Worm (Caenorhabditis elegans) whole organism, late embryonic: Measurements from ENCODE around the gene lin-31.

Source experiments
- C38D4.7 ChIP-seq: fragments of 200-800 bp; sonication (Bioruptor generic); optimal IDR thresholded peaks from 2 replicates; lab custom pipeline; 2018; ENCODE audit warnings: mild to moderate bottlenecking, missing genetic modification characterization, moderate library complexity, missing compliant biosample characterization
- F13H6.1 ChIP-seq: sonication (generic microtip); optimal IDR thresholded peaks from 2 replicates; lab custom pipeline; 2016; ENCODE audit warnings: missing genetic modification characterization, missing compliant biosample characterization
- K09A11.1 ChIP-seq: sonication (generic microtip); optimal IDR thresholded peaks from 2 replicates; lab custom pipeline; 2017; ENCODE audit warnings: antibody characterized with exemption, mild to moderate bottlenecking, missing genetic modification characterization, missing compliant biosample characterization; ENCODE audit not compliant: insufficient read depth
- Y22D7AL.16 ChIP-seq: sonication (generic microtip); optimal IDR thresholded peaks from 2 replicates; lab custom pipeline; 2016; ENCODE audit warnings: missing genetic modification characterization, missing compliant biosample characterization
- ahr-1 ChIP-seq: sonication (generic microtip); optimal IDR thresholded peaks from 2 replicates; lab custom pipeline; 2016; ENCODE audit warnings: missing genetic modification characterization, missing compliant biosample characterization
- ama-1 ChIP-seq: fragments of 150-350 bp; optimal IDR thresholded peaks from 2 replicates; lab custom pipeline; 2014
- ceh-18 ChIP-seq: sonication (generic microtip); optimal IDR thresholded peaks from 2 replicates; lab custom pipeline; 2016; ENCODE audit warnings: missing genetic modification characterization, missing compliant biosample characterization
- ceh-2 ChIP-seq: sonication (generic microtip); optimal IDR thresholded peaks from 2 replicates; lab custom pipeline; 2016; ENCODE audit warnings: missing genotype, missing genetic modification characterization, missing compliant biosample characterization
- ceh-22 ChIP-seq: sonication (generic microtip); optimal IDR thresholded peaks from 2 replicates; lab custom pipeline; 2017; ENCODE audit warnings: missing biosample characterization, missing genetic modification characterization
- ceh-24 ChIP-seq: sonication (generic microtip); optimal IDR thresholded peaks from 2 replicates; lab custom pipeline; 2016; ENCODE audit warnings: mild to moderate bottlenecking, missing genetic modification characterization, missing compliant biosample characterization
- ceh-30 ChIP-seq: fragments of 150-350 bp; optimal IDR thresholded peaks from 2 replicates; lab custom pipeline; 2014; ENCODE audit warnings: missing biosample characterization, missing genetic modification characterization
- ceh-31 ChIP-seq: sonication (generic microtip); optimal IDR thresholded peaks from 2 replicates; lab custom pipeline; 2016; ENCODE audit warnings: missing genetic modification characterization, missing compliant biosample characterization
- ceh-34 ChIP-seq: sonication (generic microtip); optimal IDR thresholded peaks from 2 replicates; lab custom pipeline; 2016; ENCODE audit warnings: mild to moderate bottlenecking, missing genetic modification characterization, missing compliant biosample characterization
- ceh-48 ChIP-seq: sonication (generic microtip); optimal IDR thresholded peaks from 2 replicates; lab custom pipeline; 2016; ENCODE audit warnings: missing genetic modification characterization, inconsistent platforms, missing compliant biosample characterization
- ceh-6 ChIP-seq: fragments of 200-800 bp; sonication (Bioruptor generic); optimal IDR thresholded peaks from 2 replicates; lab custom pipeline; 2018; ENCODE audit warnings: mild to moderate bottlenecking, missing genetic modification characterization, missing compliant biosample characterization
- che-1 ChIP-seq: sonication (generic microtip); optimal IDR thresholded peaks from 2 replicates; lab custom pipeline; 2016; ENCODE audit warnings: mild to moderate bottlenecking, missing genetic modification characterization, missing compliant biosample characterization
- elt-2 ChIP-seq: sonication (generic microtip); optimal IDR thresholded peaks from 2 replicates; lab custom pipeline; 2016; ENCODE audit warnings: missing genetic modification reagents, missing genetic modification characterization, missing compliant biosample characterization
- ets-4 ChIP-seq: sonication (generic microtip); optimal IDR thresholded peaks from 2 replicates; lab custom pipeline; 2016; ENCODE audit warnings: missing genetic modification characterization, missing compliant biosample characterization
- eyg-1 ChIP-seq: sonication (generic microtip); optimal IDR thresholded peaks from 2 replicates; lab custom pipeline; 2016; ENCODE audit warnings: missing genotype, missing genetic modification characterization, missing compliant biosample characterization
- fkh-10 ChIP-seq: fragments of 150-350 bp; optimal IDR thresholded peaks from 2 replicates; lab custom pipeline; 2014; ENCODE audit warnings: missing biosample characterization, missing genetic modification reagents, missing genetic modification characterization
- fkh-6 ChIP-seq: sonication (generic microtip); optimal IDR thresholded peaks from 2 replicates; lab custom pipeline; 2016; ENCODE audit warnings: missing genetic modification characterization, missing compliant biosample characterization
- gmeb-2 ChIP-seq: sonication (generic microtip); optimal IDR thresholded peaks from 2 replicates; lab custom pipeline; 2016; ENCODE audit warnings: missing genetic modification characterization, inconsistent platforms, missing compliant biosample characterization
- hlh-30 ChIP-seq: sonication (generic microtip); optimal IDR thresholded peaks from 2 replicates; lab custom pipeline; 2017; ENCODE audit warnings: antibody characterized with exemption, missing genetic modification characterization, missing compliant biosample characterization; ENCODE audit not compliant: insufficient read depth
- hlh-8 ChIP-seq: sonication (generic microtip); optimal IDR thresholded peaks from 2 replicates; lab custom pipeline; 2016; ENCODE audit warnings: missing genotype, missing genetic modification characterization, missing compliant biosample characterization
- lin-11 ChIP-seq: fragments of 200-800 bp; sonication (Bioruptor generic); optimal IDR thresholded peaks from 2 replicates; lab custom pipeline; 2018; ENCODE audit warnings: mild to moderate bottlenecking, missing genetic modification characterization, missing compliant biosample characterization
- mec-3 ChIP-seq: sonication (generic microtip); optimal IDR thresholded peaks from 2 replicates; lab custom pipeline; 2016; ENCODE audit warnings: borderline replicate concordance, missing genetic modification characterization, missing compliant biosample characterization
- nfya-1 ChIP-seq: sonication (generic microtip); optimal IDR thresholded peaks from 2 replicates; lab custom pipeline; 2017; ENCODE audit warnings: missing genetic modification characterization, mild to moderate bottlenecking, missing compliant biosample characterization, antibody characterized with exemption, moderate library complexity
- nhr-232 ChIP-seq: sonication (generic microtip); optimal IDR thresholded peaks from 2 replicates; lab custom pipeline; 2016; ENCODE audit warnings: missing genetic modification characterization, missing compliant biosample characterization
- npax-4 ChIP-seq: sonication (generic microtip); optimal IDR thresholded peaks from 2 replicates; lab custom pipeline; 2016; ENCODE audit warnings: missing genetic modification characterization, missing compliant biosample characterization
- pha-4 ChIP-seq: fragments of 150-350 bp; optimal IDR thresholded peaks from 2 replicates; lab custom pipeline; 2018; ENCODE audit warnings: missing biosample characterization, missing genetic modification reagents, missing genetic modification characterization
- pros-1 ChIP-seq: fragments of 150-350 bp; optimal IDR thresholded peaks from 2 replicates; lab custom pipeline; 2014; ENCODE audit warnings: missing biosample characterization, missing genetic modification reagents, missing genetic modification characterization
- sdc-2 ChIP-seq: sonication (generic microtip); optimal IDR thresholded peaks from 2 replicates; lab custom pipeline; 2016; ENCODE audit warnings: missing genotype, missing genetic modification characterization, missing compliant biosample characterization
- sox-4 ChIP-seq: sonication (generic microtip); optimal IDR thresholded peaks from 2 replicates; lab custom pipeline; 2017; ENCODE audit warnings: mild to moderate bottlenecking, missing genetic modification characterization, inconsistent platforms, missing compliant biosample characterization
- syd-9 ChIP-seq: sonication (generic microtip); optimal IDR thresholded peaks from 2 replicates; lab custom pipeline; 2016; ENCODE audit warnings: mild to moderate bottlenecking, missing genetic modification characterization, moderate library complexity, missing compliant biosample characterization
- tbx-7 ChIP-seq: sonication (generic microtip); optimal IDR thresholded peaks from 2 replicates; lab custom pipeline; 2016; ENCODE audit warnings: missing genotype, missing genetic modification characterization, missing compliant biosample characterization
- unc-3 ChIP-seq, 2 experiments: fragments of 200-800 bp in 1 of 2; sonication (Bioruptor generic) in 1 of 2; sonication (generic microtip) in 1 of 2; conservative IDR thresholded peaks in 1 of 2; optimal IDR thresholded peaks in 1 of 2; 2 replicates each; pipeline versions ENCODE4 v1.3.6 to Lab custom; 2016 to 2022; ENCODE audit warnings: missing compliant biosample characterization in 2 of 2, missing genetic modification characterization in 2 of 2, missing genetic modification reagents in 1 of 2
- unc-86 ChIP-seq: sonication (generic microtip); optimal IDR thresholded peaks from 2 replicates; lab custom pipeline; 2016; ENCODE audit warnings: missing genetic modification characterization, missing compliant biosample characterization
- zip-5 ChIP-seq: sonication (generic microtip); optimal IDR thresholded peaks from 2 replicates; lab custom pipeline; 2016; ENCODE audit warnings: missing genetic modification characterization, missing compliant biosample characterization
- ztf-16 ChIP-seq: sonication (generic microtip); optimal IDR thresholded peaks from 2 replicates; lab custom pipeline; 2017; ENCODE audit warnings: missing genetic modification characterization, missing compliant biosample characterization

lin-31 gene

DNA sequence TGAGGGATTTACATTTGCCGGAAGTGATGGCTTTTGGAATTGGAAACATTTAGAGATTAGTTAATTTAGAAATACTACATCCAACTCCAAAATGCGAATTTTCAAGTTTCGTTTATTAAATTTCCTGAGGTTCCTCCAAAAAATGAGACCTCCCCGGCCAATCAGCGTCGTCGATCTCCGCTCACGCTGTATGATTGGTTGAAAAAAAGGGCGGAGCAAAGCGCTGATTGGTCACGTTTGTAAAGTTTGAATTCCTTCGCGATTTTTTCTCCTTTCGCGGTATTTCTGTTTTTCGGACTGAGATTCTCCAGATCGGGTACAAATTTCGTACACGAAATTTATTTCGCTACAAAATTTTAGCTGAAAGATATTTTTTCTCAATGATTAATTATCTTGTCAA, 34.9 kb upstream of the lin-31 start:
- TF ChIP-seq gmeb-2 (tag; lab: Kevin White, UChicago) (no peak), nfya-1 (tag; lab: Kevin White, UChicago) (peak; percentile 82), zip-5 (tag; lab: Kevin White, UChicago) (no peak), syd-9 (tag; lab: Kevin White, UChicago) (no peak), ama-1 (lab: Kevin White, UChicago) (no peak), ceh-30 (tag; lab: Kevin White, UChicago) (no peak), F13H6.1 (tag; lab: Kevin White, UChicago) (no peak)

ce11 chrII:3948507-3948906, 33.8 kb upstream of the lin-31 start:
- no peak for TF ChIP-seq elt-2
- TF ChIP-seq F13H6.1 (tag; lab: Kevin White, UChicago): no peak
- no peak for TF ChIP-seq nhr-232
- TF ChIP-seq pha-4 (tag; lab: Kevin White, UChicago): no peak
- no peak for TF ChIP-seq Y22D7AL.16 (tag; lab: Kevin White, UChicago)
- TF ChIP-seq eyg-1 (tag; lab: Kevin White, UChicago): no peak
- no peak for TF ChIP-seq fkh-6 (tag; lab: Kevin White, UChicago)
- no peak for TF ChIP-seq hlh-8
- no peak for TF ChIP-seq ceh-34
- TF ChIP-seq sox-4 (tag; lab: Kevin White, UChicago): no peak
- no peak for TF ChIP-seq lin-11
- TF ChIP-seq tbx-7 (tag; lab: Kevin White, UChicago): no peak
- no peak for TF ChIP-seq ahr-1
- no peak for TF ChIP-seq che-1
- TF ChIP-seq ceh-2 (tag; lab: Kevin White, UChicago): no peak
- TF ChIP-seq ceh-6 (GFP tag; lab: Kevin White, UChicago): no peak
- TF ChIP-seq, all 69 proteins: peak for 0

DNA sequence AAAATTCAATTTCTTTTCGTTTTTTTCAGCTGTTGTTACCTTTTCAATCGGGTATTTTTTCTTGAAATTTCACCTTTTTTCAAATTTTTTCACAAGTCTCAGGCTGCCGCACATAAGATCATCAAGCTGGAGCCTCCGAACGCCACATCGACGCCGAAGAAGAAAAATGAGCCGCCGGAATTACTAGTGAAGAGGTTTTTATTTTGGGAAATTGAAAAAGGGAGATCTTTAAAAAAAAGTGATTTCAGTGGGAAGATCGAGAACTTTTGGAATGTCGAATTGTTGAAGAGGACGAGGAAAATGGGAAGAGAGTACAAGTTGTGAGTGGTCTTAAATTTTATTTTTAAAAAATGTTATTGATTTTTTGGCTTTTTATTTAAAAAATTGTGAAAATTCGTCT, 32.3 kb upstream of the lin-31 start, which contains the start of gene sea-2:
Gene sea-2 (plus strand): TSS at position 301 of the 400 bp plus-strand sequence.
- TF ChIP-seq unc-3 (GFP tag; conservative IDR thresholded peaks at IDR 0.05; lab: Robert Waterston, UW) (no peak), unc-3 (tag; optimal IDR thresholded peaks at IDR 0.05; lab: Kevin White, UChicago) (no peak), sdc-2 (no peak), ztf-16 (tag; lab: Kevin White, UChicago) (no peak), mec-3 (tag; lab: Kevin White, UChicago) (no peak), fkh-10 (GFP tag; lab: Kevin White, UChicago) (no peak), ceh-31 (tag; lab: Kevin White, UChicago) (no peak), unc-86 (tag; lab: Kevin White, UChicago) (no peak), ceh-18 (no peak), ahr-1 (no peak), sox-4 (tag; lab: Kevin White, UChicago) (no peak), ceh-2 (tag; lab: Kevin White, UChicago) (no peak), K09A11.1 (tag; lab: Kevin White, UChicago) (no peak)

DNA sequence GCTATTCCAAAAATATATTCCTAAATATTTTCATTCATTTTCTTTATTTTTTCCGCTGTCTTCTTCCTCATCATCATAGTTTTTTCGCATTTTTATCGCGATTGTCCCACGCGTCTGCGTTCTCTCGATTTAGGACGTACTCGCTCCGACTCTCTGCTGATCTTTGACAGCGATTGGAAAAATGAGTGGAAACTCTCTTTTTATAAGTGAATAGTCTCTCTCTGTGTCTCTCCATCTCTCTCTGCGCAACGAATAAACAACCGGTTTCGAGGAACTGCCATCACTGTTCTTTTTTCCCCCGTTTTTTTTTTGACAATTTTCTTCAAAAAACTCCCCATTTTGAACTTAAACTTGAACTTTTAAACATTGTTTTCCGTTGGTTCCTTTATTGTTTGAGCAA, 31.0 kb upstream of the lin-31 start:
- TF ChIP-seq hlh-30 (no peak), ceh-6 (GFP tag; lab: Kevin White, UChicago) (no peak), fkh-10 (GFP tag; lab: Kevin White, UChicago) (no peak), unc-3 (GFP tag; conservative IDR thresholded peaks at IDR 0.05; lab: Robert Waterston, UW) (no peak), unc-3 (tag; optimal IDR thresholded peaks at IDR 0.05; lab: Kevin White, UChicago) (no peak)

- no peak for TF ChIP-seq syd-9 (tag; lab: Kevin White, UChicago)
- no peak for TF ChIP-seq hlh-8
- no peak for TF ChIP-seq ceh-18
- TF ChIP-seq C38D4.7 (GFP tag; lab: Kevin White, UChicago): no peak
- TF ChIP-seq npax-4 (tag; lab: Kevin White, UChicago): no peak
- TF ChIP-seq ceh-34: no peak
- no peak for TF ChIP-seq sdc-2
- TF ChIP-seq ets-4: no peak
- TF ChIP-seq K09A11.1 (tag; lab: Kevin White, UChicago): no peak
- TF ChIP-seq ama-1 (lab: Kevin White, UChicago): no peak
- TF ChIP-seq ceh-24 (tag; lab: Kevin White, UChicago): no peak
- TF ChIP-seq ceh-22: no peak
- TF ChIP-seq Y22D7AL.16 (tag; lab: Kevin White, UChicago): no peak
- no peak for TF ChIP-seq pros-1 (tag; lab: Kevin White, UChicago)
- TF ChIP-seq lin-11: no peak
- no peak for TF ChIP-seq ceh-48 (tag; lab: Kevin White, UChicago)
- no peak for TF ChIP-seq elt-2
These were observed 30.0 kb upstream of the lin-31 start for ce11 chrII:3952368-3952767.
